Worm (Caenorhabditis elegans) whole organism, L2 larva: ENCODE data around the gene C45G9.8.

Experiments
- C34F6.9 ChIP-seq: fragments of 150-350 bp; optimal IDR thresholded peaks from 2 replicates; lab custom pipeline; 2014; ENCODE audit warnings: missing biosample characterization, missing genetic modification characterization
- F13H6.1 ChIP-seq: sonication (generic microtip); optimal IDR thresholded peaks from 2 replicates; lab custom pipeline; 2016; ENCODE audit warnings: missing genetic modification characterization, missing compliant biosample characterization
- Y55F3AM.14 ChIP-seq: fragments of 200-800 bp; sonication (Bioruptor generic); optimal IDR thresholded peaks from 2 replicates; lab custom pipeline; 2018; ENCODE audit warnings: mild to moderate bottlenecking, missing genetic modification characterization, missing compliant biosample characterization
- ZK546.5 ChIP-seq: sonication (generic microtip); optimal IDR thresholded peaks from 2 replicates; lab custom pipeline; 2017; ENCODE audit warnings: missing biosample characterization, missing genetic modification characterization
- alr-1 ChIP-seq: fragments of 150-350 bp; optimal IDR thresholded peaks from 2 replicates; lab custom pipeline; 2014; ENCODE audit warnings: missing biosample characterization, missing genetic modification characterization
- aly-2 ChIP-seq: fragments of 150-350 bp; optimal IDR thresholded peaks from 2 replicates; lab custom pipeline; 2014; ENCODE audit warnings: missing biosample characterization, missing genetic modification characterization
- blmp-1 ChIP-seq: sonication (generic microtip); optimal IDR thresholded peaks from 2 replicates; lab custom pipeline; 2017; ENCODE audit warnings: missing genetic modification characterization, mild to moderate bottlenecking, missing compliant biosample characterization, antibody characterized with exemption, moderate library complexity; ENCODE audit not compliant: insufficient read depth
- ceh-16 ChIP-seq: fragments of 150-350 bp; optimal IDR thresholded peaks from 2 replicates; lab custom pipeline; 2014; ENCODE audit warnings: missing biosample characterization, missing genetic modification characterization
- crh-2 ChIP-seq: sonication (generic microtip); optimal IDR thresholded peaks from 2 replicates; lab custom pipeline; 2017; ENCODE audit warnings: missing biosample characterization, missing genetic modification characterization
- dmd-4 ChIP-seq: sonication (generic microtip); optimal IDR thresholded peaks from 2 replicates; lab custom pipeline; 2017; ENCODE audit warnings: missing biosample characterization, missing genetic modification characterization
- egl-27 ChIP-seq: sonication (generic microtip); optimal IDR thresholded peaks from 3 replicates; lab custom pipeline; 2017; ENCODE audit warnings: missing biosample characterization, missing genetic modification reagents, missing genetic modification characterization
- elt-1 ChIP-seq: fragments of 150-350 bp; optimal IDR thresholded peaks from 2 replicates; lab custom pipeline; 2014; ENCODE audit warnings: missing biosample characterization, missing genetic modification characterization
- elt-3 ChIP-seq: sonication (generic microtip); optimal IDR thresholded peaks from 2 replicates; lab custom pipeline; 2017; ENCODE audit warnings: missing biosample characterization, missing genetic modification characterization
- gmeb-1 ChIP-seq: fragments of 150-350 bp; optimal IDR thresholded peaks from 2 replicates; lab custom pipeline; 2014; ENCODE audit warnings: missing biosample characterization, missing genetic modification characterization
- lin-11 ChIP-seq: fragments of 150-350 bp; sonication (generic microtip); optimal IDR thresholded peaks from 2 replicates; lab custom pipeline; 2014; ENCODE audit warnings: missing biosample characterization, missing genetic modification characterization, inconsistent platforms, mixed read lengths
- lin-13 ChIP-seq: fragments of 150-350 bp; optimal IDR thresholded peaks from 2 replicates; lab custom pipeline; 2014; ENCODE audit warnings: missing biosample characterization, missing genetic modification reagents, missing genetic modification characterization
- mab-5 ChIP-seq: fragments of 150-350 bp; optimal IDR thresholded peaks from 2 replicates; lab custom pipeline; 2014; ENCODE audit warnings: missing biosample characterization, missing genetic modification characterization
- mbf-1 ChIP-seq: sonication (generic microtip); optimal IDR thresholded peaks from 2 replicates; lab custom pipeline; 2017; ENCODE audit warnings: missing biosample characterization, missing genetic modification characterization
- mdl-1 ChIP-seq, 2 experiments: fragments of 150-350 bp in 1 of 2; sonication (generic microtip) in 1 of 2; optimal IDR thresholded peaks; 2 replicates each; lab custom pipeline; 2017; ENCODE audit warnings: missing biosample characterization in 2 of 2, missing genetic modification characterization in 2 of 2
- nhr-10 ChIP-seq: sonication (generic microtip); optimal IDR thresholded peaks from 2 replicates; lab custom pipeline; 2017; ENCODE audit warnings: missing biosample characterization, missing genetic modification characterization
- nhr-11 ChIP-seq: fragments of 150-350 bp; optimal IDR thresholded peaks from 2 replicates; lab custom pipeline; 2014; ENCODE audit warnings: missing biosample characterization, missing genetic modification characterization
- nhr-12 ChIP-seq: fragments of 150-350 bp; optimal IDR thresholded peaks from 2 replicates; lab custom pipeline; 2014; ENCODE audit warnings: missing biosample characterization, missing genetic modification characterization
- nhr-129 ChIP-seq: fragments of 150-350 bp; optimal IDR thresholded peaks from 2 replicates; lab custom pipeline; 2014; ENCODE audit warnings: missing biosample characterization, missing genetic modification characterization
- nhr-25 ChIP-seq: fragments of 150-350 bp; sonication (generic microtip); optimal IDR thresholded peaks from 3 replicates; lab custom pipeline; 2014; ENCODE audit warnings: missing biosample characterization, missing genetic modification characterization
- nhr-6 ChIP-seq: fragments of 150-350 bp; optimal IDR thresholded peaks from 2 replicates; lab custom pipeline; 2014; ENCODE audit warnings: missing biosample characterization, missing genetic modification characterization
- peb-1 ChIP-seq: fragments of 150-350 bp; optimal IDR thresholded peaks from 2 replicates; lab custom pipeline; 2014; ENCODE audit warnings: missing biosample characterization, missing genetic modification characterization
- sem-4 ChIP-seq: fragments of 150-350 bp; optimal IDR thresholded peaks from 2 replicates; lab custom pipeline; 2014; ENCODE audit warnings: missing biosample characterization, missing genetic modification reagents, missing genetic modification characterization
- skn-1 ChIP-seq: sonication (generic microtip); optimal IDR thresholded peaks from 2 replicates; lab custom pipeline; 2017; ENCODE audit warnings: missing biosample characterization, missing genetic modification characterization
- sma-3 ChIP-seq: sonication (generic microtip); optimal IDR thresholded peaks from 2 replicates; lab custom pipeline; 2016; ENCODE audit warnings: missing genetic modification reagents, missing genetic modification characterization, missing compliant biosample characterization
- sma-9 ChIP-seq, 2 experiments: fragments of 150-350 bp in 1 of 2; sonication (generic microtip) in 1 of 2; optimal IDR thresholded peaks; 2 replicates each; lab custom pipeline; 2014 to 2016; ENCODE audit warnings: missing genetic modification characterization in 2 of 2, mild to moderate bottlenecking in 1 of 2, missing biosample characterization in 1 of 2, missing compliant biosample characterization in 1 of 2, missing genetic modification reagents in 1 of 2, moderate library complexity in 1 of 2
- snpc-4 ChIP-seq: fragments of 150-350 bp; optimal IDR thresholded peaks from 2 replicates; lab custom pipeline; 2014; ENCODE audit warnings: missing biosample characterization, missing genetic modification characterization
- unc-39 ChIP-seq: fragments of 150-350 bp; optimal IDR thresholded peaks from 2 replicates; lab custom pipeline; 2014; ENCODE audit warnings: missing biosample characterization, missing genetic modification characterization
- unc-55 ChIP-seq: fragments of 150-350 bp; sonication (generic microtip); optimal IDR thresholded peaks from 3 replicates; lab custom pipeline; 2014; ENCODE audit warnings: missing biosample characterization, missing genetic modification reagents, missing genetic modification characterization
- unc-62 ChIP-seq: fragments of 150-350 bp; optimal IDR thresholded peaks from 2 replicates; lab custom pipeline; 2014; ENCODE audit warnings: missing biosample characterization, missing genetic modification reagents, missing genetic modification characterization
- zag-1 ChIP-seq: fragments of 150-350 bp; optimal IDR thresholded peaks from 2 replicates; lab custom pipeline; 2014; ENCODE audit warnings: missing biosample characterization, missing genetic modification characterization
- ztf-1 ChIP-seq: fragments of 200-800 bp; sonication (Bioruptor generic); conservative IDR thresholded peaks from 2 replicates; pipeline ENCODE4 v1.3.6; 2022; ENCODE audit warnings: missing genetic modification characterization, missing compliant biosample characterization
- ztf-4 ChIP-seq: fragments of 150-350 bp; optimal IDR thresholded peaks from 2 replicates; lab custom pipeline; 2014; ENCODE audit warnings: missing biosample characterization, missing genetic modification characterization

C45G9.8 gene

DNA sequence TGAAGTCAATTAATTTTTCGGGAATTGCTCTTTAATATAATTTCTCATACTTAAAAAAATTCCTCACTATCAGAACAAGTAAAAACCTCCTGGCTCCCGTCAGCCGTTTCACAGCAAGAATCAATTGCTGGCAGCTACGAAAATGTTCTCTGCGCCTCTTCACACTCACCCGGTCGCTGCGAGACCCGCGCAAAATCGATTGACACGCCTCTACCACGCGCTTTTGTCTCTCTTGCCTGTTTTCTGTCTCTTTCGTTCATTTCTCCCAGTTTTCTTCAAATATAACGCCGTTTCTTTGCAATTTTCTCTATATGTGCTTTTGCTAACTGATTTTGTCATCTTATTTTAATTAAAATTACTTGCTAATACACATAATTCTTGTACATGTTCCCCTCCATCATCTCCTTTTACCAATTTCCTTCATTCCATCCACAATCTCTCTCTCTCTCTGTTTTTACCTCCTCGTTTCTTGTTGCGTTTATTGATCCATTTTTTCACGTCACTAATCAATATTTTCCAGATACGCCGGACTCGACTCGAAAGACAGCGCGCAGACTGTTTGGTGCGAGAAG lies 29.0 kb downstream of the C45G9.8 start, which contains the start of gene pcf-11 (continued):
- no peak for TF ChIP-seq peb-1 (tag; lab: Kevin White, UChicago)
- TF ChIP-seq crh-2 (tag; lab: Kevin White, UChicago): peak; percentile 84
- TF ChIP-seq nhr-11 (tag; lab: Kevin White, UChicago): no peak
- peak; percentile 50 for TF ChIP-seq gmeb-1 (tag; lab: Kevin White, UChicago)
- no peak for TF ChIP-seq nhr-12 (tag; lab: Kevin White, UChicago)
- no peak for TF ChIP-seq elt-3 (tag; lab: Kevin White, UChicago)
- TF ChIP-seq snpc-4 (tag; lab: Kevin White, UChicago): no peak

DNA sequence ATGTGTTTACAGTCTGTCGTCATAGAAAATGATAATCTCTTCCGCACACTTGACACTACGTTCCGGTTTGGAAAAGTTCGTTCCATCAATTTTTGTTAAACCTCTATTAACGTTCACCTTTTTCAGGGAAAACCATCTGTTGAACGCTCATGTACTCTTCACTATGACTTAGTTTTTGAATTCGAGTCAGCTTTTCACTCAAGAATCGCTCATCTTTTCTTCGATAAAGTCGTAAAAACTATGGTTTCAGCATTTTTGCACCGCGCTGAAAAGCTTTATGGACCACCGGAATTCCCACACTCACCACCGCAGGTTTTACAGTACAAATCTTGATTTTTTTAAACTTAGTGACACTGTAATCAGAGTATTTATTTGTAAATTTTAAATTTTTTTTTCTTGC lies 29.8 kb downstream of the C45G9.8 start:
- TF ChIP-seq skn-1 (tag; lab: Kevin White, UChicago) (no peak), aly-2 (tag; lab: Kevin White, UChicago) (no peak), F13H6.1 (no peak), mab-5 (tag; lab: Kevin White, UChicago) (no peak)
- TF ChIP-seq, all 48 proteins: peak for 0

DNA sequence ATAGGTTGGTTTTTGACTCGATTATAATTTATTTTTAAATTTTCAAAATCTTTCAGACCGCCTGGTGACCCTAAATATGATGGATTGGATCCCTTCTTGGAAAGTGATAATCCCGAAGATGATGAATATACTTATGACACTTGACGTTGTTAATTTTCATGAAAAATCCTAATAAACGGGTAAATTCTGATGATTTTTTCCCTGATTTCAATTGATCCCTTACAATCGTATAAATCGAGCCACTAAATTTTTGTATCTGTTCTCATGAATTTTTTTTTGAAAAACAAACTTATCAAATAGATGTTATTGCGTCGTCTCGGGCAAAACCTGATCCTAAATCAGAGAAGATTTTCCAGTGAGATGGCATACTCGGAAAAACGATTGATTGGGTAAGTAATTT lies 30.5 kb downstream of the C45G9.8 start, which contains the start of gene R144.13:
Gene R144.13, plus strand, starts transcription at position 301 of the 400 bp plus-strand sequence.
- TF ChIP-seq lin-13 (GFP tag; lab: Kevin White, UChicago) (no peak), mab-5 (tag; lab: Kevin White, UChicago) (no peak), unc-62 (no peak), nhr-12 (tag; lab: Kevin White, UChicago) (no peak), sem-4 (tag; lab: Kevin White, UChicago) (no peak), nhr-6 (no peak), ZK546.5 (tag; lab: Kevin White, UChicago) (no peak)
- TF ChIP-seq, all 48 proteins: peak for 0

DNA sequence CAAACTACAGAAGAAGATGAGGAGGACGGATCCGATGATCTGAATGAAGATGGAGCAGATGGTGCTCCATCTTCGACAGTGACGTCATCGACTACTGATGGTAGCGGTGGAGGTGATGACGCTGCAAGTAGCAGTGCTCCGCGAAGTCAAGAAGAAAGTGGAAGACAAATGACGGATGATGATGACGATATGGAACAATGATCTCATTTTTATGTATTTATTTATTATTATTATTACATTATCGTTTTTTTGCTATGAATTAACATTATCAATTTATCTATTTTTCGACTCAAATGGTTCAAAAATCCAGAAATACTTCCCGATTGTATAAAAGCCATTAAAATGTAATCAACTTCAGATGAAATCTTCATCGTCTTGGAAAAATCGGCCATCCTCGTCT lies 31.8 kb downstream of the C45G9.8 start, which contains the start of gene R144.3:
Gene R144.3, plus strand, starts transcription at position 301 of the 400 bp plus-strand sequence.
- TF ChIP-seq lin-11 (tag; lab: Kevin White, UChicago) (no peak), nhr-12 (tag; lab: Kevin White, UChicago) (no peak), nhr-25 (no peak), aly-2 (tag; lab: Kevin White, UChicago) (no peak), snpc-4 (tag; lab: Kevin White, UChicago) (no peak), sem-4 (tag; lab: Kevin White, UChicago) (no peak), C34F6.9 (no peak), alr-1 (no peak), nhr-10 (tag; lab: Kevin White, UChicago) (no peak), egl-27 (tag; lab: Kevin White, UChicago) (no peak), unc-39 (no peak), ceh-16 (no peak), unc-55 (no peak), blmp-1 (no peak), dmd-4 (no peak), elt-3 (tag; lab: Kevin White, UChicago) (no peak), ztf-4 (tag; lab: Kevin White, UChicago) (no peak), mab-5 (tag; lab: Kevin White, UChicago) (no peak)

DNA sequence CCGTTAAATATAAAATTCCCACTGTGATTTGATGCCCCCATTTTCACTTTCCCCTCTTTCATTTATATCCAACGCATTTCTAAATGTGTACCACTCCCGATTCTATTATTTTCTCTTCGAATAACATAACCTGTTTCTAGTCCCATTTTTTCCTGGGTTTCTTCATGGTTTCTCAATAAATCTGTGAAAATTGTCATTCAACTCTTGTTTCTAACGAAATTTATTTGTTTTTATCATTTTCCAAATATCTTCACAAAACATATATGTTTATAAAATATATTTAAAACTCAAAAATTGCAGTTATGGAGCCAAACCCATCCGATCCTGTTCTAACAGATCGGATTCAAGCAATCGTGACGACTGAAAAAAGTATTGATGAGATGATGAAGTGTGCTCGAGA lies 32.5 kb downstream of the C45G9.8 start, which contains the start of gene mdt-11:
Gene mdt-11, plus strand, starts transcription at position 301 of the 400 bp plus-strand sequence.
- TF ChIP-seq aly-2 (tag; lab: Kevin White, UChicago) (no peak), unc-39 (no peak), Y55F3AM.14 (GFP tag; lab: Kevin White, UChicago) (no peak), alr-1 (no peak), nhr-25 (no peak), nhr-11 (tag; lab: Kevin White, UChicago) (no peak), mbf-1 (tag; lab: Kevin White, UChicago) (no peak), peb-1 (tag; lab: Kevin White, UChicago) (no peak)

DNA sequence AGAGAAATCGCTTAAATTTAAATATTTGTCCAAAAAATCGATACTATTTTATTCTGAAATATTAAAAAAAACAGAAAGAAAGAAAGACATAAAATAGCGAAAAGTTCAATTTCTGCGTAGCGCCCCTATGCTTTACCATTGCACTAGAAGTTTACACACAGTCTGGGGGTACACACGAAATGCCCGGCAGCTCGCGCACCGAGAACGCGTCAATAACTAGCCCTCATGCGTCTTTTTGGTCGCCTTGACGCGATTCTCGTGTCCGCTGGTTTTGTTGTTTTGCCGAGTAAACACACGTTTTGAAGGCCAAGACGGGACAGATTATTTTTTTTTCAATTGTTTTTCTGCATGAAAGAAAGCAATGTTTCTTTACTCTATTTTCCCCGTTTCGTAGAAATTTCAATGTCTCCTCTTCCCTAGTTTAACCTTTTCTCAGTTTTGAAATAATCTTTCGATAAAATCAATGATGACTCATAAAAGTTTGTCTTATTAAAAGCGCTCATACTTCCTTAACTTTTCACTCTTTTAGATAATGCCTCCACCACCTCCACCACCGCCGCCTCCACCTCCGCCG lies 35.2 kb downstream of the C45G9.8 start, which contains the start of gene wip-1:
Gene wip-1, plus strand, starts transcription at position 524 of the 574 bp plus-strand sequence.
- TF ChIP-seq zag-1 (tag; lab: Kevin White, UChicago) (peak; percentile 94), gmeb-1 (tag; lab: Kevin White, UChicago) (peak; percentile 96), crh-2 (tag; lab: Kevin White, UChicago) (peak; percentile 99), nhr-6 (peak; percentile 94), sma-9 (GFP tag; optimal IDR thresholded peaks at IDR 0.05; lab: Kevin White, UChicago) (peak; percentile 96), sma-9 (tag; optimal IDR thresholded peaks at IDR 0.05; lab: Kevin White, UChicago) (no peak), ztf-1 (GFP tag; lab: Robert Waterston, UW) (no peak), unc-62 (peak; percentile 61), mdl-1 (tag; optimal IDR thresholded peaks at IDR 0.05; lab: Kevin White, UChicago) (peak; percentile 14 to 81), dmd-4 (peak; percentile 40), elt-3 (tag; lab: Kevin White, UChicago) (no peak), ceh-16 (peak; percentile 63), peb-1 (tag; lab: Kevin White, UChicago) (no peak), unc-39 (no peak), elt-1 (no peak), mbf-1 (tag; lab: Kevin White, UChicago) (peak; percentile 52), alr-1 (no peak), nhr-11 (tag; lab: Kevin White, UChicago) (peak; percentile 77), ztf-4 (tag; lab: Kevin White, UChicago) (peak; percentile 96), sma-3 (GFP tag; lab: Kevin White, UChicago) (peak; percentile 99), nhr-129 (tag; lab: Kevin White, UChicago) (peak; percentile 98), ZK546.5 (tag; lab: Kevin White, UChicago) (peak; percentile 61), unc-55 (peak; percentile 99), sem-4 (tag; lab: Kevin White, UChicago) (peak; percentile 98), C34F6.9 (peak; percentile 99), Y55F3AM.14 (GFP tag; lab: Kevin White, UChicago) (peak; percentile 95)
